Worm (Caenorhabditis elegans) whole organism, midembryonic: ENCODE results near the gene F01G10.5.

Source experiments
- T22C8.4 ChIP-seq: fragments of 200-800 bp; sonication (Bioruptor generic); IDR thresholded peaks from 2 replicates; pipeline ENCODE4 v1.3.6; 2022; ENCODE audit warnings: missing genetic modification characterization, missing compliant biosample characterization
- cog-1 ChIP-seq: sonication (generic microtip); optimal IDR thresholded peaks from 2 replicates; lab custom pipeline; 2016; ENCODE audit warnings: missing genetic modification characterization, missing compliant biosample characterization
- flt-1 ChIP-seq: fragments of 200-800 bp; sonication (Bioruptor generic); IDR thresholded peaks from 2 replicates; pipeline ENCODE4 v1.3.6; 2022; ENCODE audit warnings: missing genetic modification characterization, missing compliant biosample characterization
- klf-2 ChIP-seq: fragments of 200-800 bp; sonication (Bioruptor generic); conservative IDR thresholded peaks from 2 replicates; pipeline ENCODE4 v1.3.6; 2022; ENCODE audit warnings: missing genetic modification reagents, missing genetic modification characterization, missing compliant biosample characterization
- med-1 ChIP-seq: sonication (generic microtip); optimal IDR thresholded peaks from 2 replicates; lab custom pipeline; 2017; ENCODE audit warnings: missing genetic modification characterization, mild to moderate bottlenecking, missing compliant biosample characterization, antibody characterized with exemption, missing genetic modification reagents; ENCODE audit not compliant: insufficient read depth
- ref-1 ChIP-seq: fragments of 200-800 bp; sonication (Bioruptor generic); conservative IDR thresholded peaks from 2 replicates; pipeline ENCODE4 v1.3.6; 2022; ENCODE audit warnings: missing genetic modification reagents, missing genetic modification characterization, missing compliant biosample characterization
- tab-1 ChIP-seq: fragments of 200-800 bp; sonication (Bioruptor generic); IDR thresholded peaks from 2 replicates; pipeline ENCODE4 v1.3.6; 2022; ENCODE audit warnings: missing genetic modification characterization, missing compliant biosample characterization
- ztf-23 ChIP-seq: fragments of 200-800 bp; sonication (Bioruptor generic); IDR thresholded peaks from 2 replicates; pipeline ENCODE4 v1.3.6; 2022; ENCODE audit warnings: missing genetic modification reagents, missing genetic modification characterization, missing compliant biosample characterization
- ztf-29 ChIP-seq: fragments of 200-800 bp; sonication (Bioruptor generic); IDR thresholded peaks from 2 replicates; pipeline ENCODE4 v1.3.6; 2022; ENCODE audit warnings: missing genetic modification reagents, missing genetic modification characterization, missing compliant biosample characterization

Gene F01G10.5

DNA sequence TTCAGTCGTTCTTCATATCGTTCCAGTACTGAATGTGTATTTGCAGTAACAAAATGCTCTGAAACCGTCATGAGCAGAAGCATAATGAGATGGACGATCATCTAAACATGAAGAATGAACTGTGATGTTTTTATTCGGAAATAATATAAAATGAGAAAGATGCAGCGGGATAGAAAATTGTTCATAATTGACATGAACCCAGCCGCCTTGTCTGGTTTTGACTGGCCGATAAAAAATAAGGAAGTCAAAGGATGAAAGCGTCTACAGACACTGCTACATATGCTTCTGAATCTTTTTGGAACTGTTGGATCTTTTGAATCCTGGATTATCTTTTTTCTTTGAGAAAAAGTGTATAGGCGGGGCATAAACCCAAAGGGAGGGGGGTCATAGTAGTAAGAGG lies 28.7 kb upstream of the F01G10.5 start, which contains the start of gene F01G10.9:
F01G10.9 (minus strand) TSS at position 101 of the 400 bp plus-strand sequence.
- TF ChIP-seq flt-1 (GFP tag; lab: Robert Waterston, UW), result no peak
- no peak for TF ChIP-seq ztf-29 (GFP tag; lab: Robert Waterston, UW)
- no peak for TF ChIP-seq ref-1 (GFP tag; lab: Robert Waterston, UW)
- no peak for TF ChIP-seq med-1 (GFP tag; lab: Kevin White, UChicago)
- TF ChIP-seq tab-1, result no peak
- TF ChIP-seq cog-1, result no peak
- TF ChIP-seq T22C8.4 (GFP tag; lab: Robert Waterston, UW), result no peak
- TF ChIP-seq ztf-23 (GFP tag; lab: Robert Waterston, UW), result no peak
- no peak for TF ChIP-seq klf-2 (GFP tag; lab: Robert Waterston, UW)

ce11 chrIV:10252886-10253639 lies 22.2 kb upstream of the F01G10.5 start:
- no peak for TF ChIP-seq ref-1 (GFP tag; lab: Robert Waterston, UW)
- no peak for TF ChIP-seq klf-2 (GFP tag; lab: Robert Waterston, UW)
- TF ChIP-seq med-1 (GFP tag; lab: Kevin White, UChicago), result no peak
- TF ChIP-seq ztf-23 (GFP tag; lab: Robert Waterston, UW), result no peak
- TF ChIP-seq ztf-29 (GFP tag; lab: Robert Waterston, UW), result no peak
- no peak for TF ChIP-seq cog-1
- no peak for TF ChIP-seq flt-1 (GFP tag; lab: Robert Waterston, UW)
- TF ChIP-seq tab-1, result no peak
- no peak for TF ChIP-seq T22C8.4 (GFP tag; lab: Robert Waterston, UW)

- TF ChIP-seq klf-2 (GFP tag; lab: Robert Waterston, UW), result no peak
- TF ChIP-seq cog-1, result peak; percentile 36
These were observed 21.5 kb upstream of the F01G10.5 start for ce11 chrIV:10252350-10252792.

DNA sequence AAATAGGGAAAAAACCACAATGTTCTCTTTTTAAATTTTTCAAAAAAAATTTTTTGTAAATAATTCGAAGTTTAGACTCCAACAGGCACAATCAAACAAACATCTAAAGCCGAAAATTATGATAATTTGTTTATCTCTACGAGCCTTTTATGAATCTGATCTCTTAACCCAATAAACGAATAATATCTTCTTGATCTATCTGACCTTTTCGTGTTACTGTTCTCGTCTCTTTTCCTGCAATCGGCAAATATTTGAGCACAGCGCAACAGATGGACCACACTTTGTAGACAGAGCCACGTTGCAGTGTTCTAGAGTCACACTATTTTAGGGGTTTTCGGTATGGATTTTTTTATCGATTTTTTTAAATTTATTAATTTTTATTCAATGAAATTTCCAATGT lies 20.9 kb upstream of the F01G10.5 start:
- TF ChIP-seq cog-1, result no peak
- TF ChIP-seq med-1 (GFP tag; lab: Kevin White, UChicago), result no peak
- TF ChIP-seq T22C8.4 (GFP tag; lab: Robert Waterston, UW), result peak; percentile 19; the same call in 1 of the 2 replicates

DNA sequence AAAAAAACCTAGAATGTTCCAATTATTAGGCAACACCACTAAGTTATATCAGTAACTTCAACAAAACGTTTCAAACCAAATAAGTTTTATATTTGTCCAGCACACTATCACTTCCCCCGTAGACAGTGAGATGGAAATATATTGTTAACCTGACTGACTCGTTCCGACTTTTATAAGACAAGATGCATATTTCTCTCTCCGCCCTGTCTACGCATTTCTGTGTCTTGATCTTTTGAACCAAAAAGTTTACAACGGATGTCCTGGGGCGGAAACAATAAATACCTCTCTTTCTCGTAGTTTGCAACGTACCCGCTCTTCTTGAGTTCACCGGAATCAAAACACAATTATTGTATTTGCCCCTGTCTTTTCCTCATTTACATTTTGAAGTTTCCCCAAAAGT lies 20.4 kb upstream of the F01G10.5 start:
- no peak for TF ChIP-seq ztf-29 (GFP tag; lab: Robert Waterston, UW)
- no peak for TF ChIP-seq tab-1
- no peak for TF ChIP-seq T22C8.4 (GFP tag; lab: Robert Waterston, UW)
- no peak for TF ChIP-seq med-1 (GFP tag; lab: Kevin White, UChicago)
- TF ChIP-seq klf-2 (GFP tag; lab: Robert Waterston, UW), result no peak
- no peak for TF ChIP-seq flt-1 (GFP tag; lab: Robert Waterston, UW)
- no peak for TF ChIP-seq ref-1 (GFP tag; lab: Robert Waterston, UW)
- TF ChIP-seq cog-1, result no peak
- no peak for TF ChIP-seq ztf-23 (GFP tag; lab: Robert Waterston, UW)

- TF ChIP-seq med-1 (GFP tag; lab: Kevin White, UChicago) (no peak), ztf-29 (GFP tag; lab: Robert Waterston, UW) (no peak), tab-1 (no peak), ztf-23 (GFP tag; lab: Robert Waterston, UW) (no peak), cog-1 (no peak), flt-1 (GFP tag; lab: Robert Waterston, UW) (no peak), klf-2 (GFP tag; lab: Robert Waterston, UW) (no peak), ref-1 (GFP tag; lab: Robert Waterston, UW) (no peak), T22C8.4 (GFP tag; lab: Robert Waterston, UW) (no peak)
These were observed 19.8 kb upstream of the F01G10.5 start, which contains the start of gene daf-14 for ce11 chrIV:10250577-10251075. daf-14 (plus strand) TSS chrIV:10250627.

DNA sequence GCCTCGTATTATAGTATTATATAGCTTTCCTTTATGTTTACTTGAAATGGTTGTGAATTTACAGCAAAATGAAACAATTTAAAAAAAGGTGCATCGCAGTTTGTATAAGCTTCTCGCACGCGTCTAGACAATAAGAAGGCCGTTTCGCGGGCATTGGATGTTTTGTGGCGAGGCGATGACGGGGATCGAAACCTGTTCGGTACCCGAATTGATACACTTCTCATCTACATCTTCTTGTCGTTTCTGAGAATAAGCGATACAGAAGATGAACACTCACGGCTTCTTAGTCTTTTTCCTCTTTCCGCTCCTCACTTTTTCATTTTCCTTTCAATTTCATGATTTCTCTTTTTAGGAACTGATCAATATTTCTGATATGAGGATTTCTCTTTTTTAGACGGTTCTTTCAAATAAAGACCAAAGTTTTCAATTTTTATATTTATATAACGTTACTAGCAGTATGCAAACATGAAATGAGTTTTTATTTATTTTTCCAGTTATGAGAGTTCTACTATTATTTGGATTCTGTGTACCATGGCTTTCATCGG lies 14.9 kb upstream of the F01G10.5 start, which contains the start of gene F01G10.10:
F01G10.10 (plus strand) TSS at position 495 of the 545 bp plus-strand sequence.
- TF ChIP-seq cog-1, result no peak
- no peak for TF ChIP-seq flt-1 (GFP tag; lab: Robert Waterston, UW)
- no peak for TF ChIP-seq med-1 (GFP tag; lab: Kevin White, UChicago)
- TF ChIP-seq ref-1 (GFP tag; lab: Robert Waterston, UW), result no peak
- TF ChIP-seq ztf-29 (GFP tag; lab: Robert Waterston, UW), result no peak
- TF ChIP-seq T22C8.4 (GFP tag; lab: Robert Waterston, UW), result no peak
- no peak for TF ChIP-seq tab-1
- no peak for TF ChIP-seq klf-2 (GFP tag; lab: Robert Waterston, UW)
- TF ChIP-seq ztf-23 (GFP tag; lab: Robert Waterston, UW), result no peak

DNA sequence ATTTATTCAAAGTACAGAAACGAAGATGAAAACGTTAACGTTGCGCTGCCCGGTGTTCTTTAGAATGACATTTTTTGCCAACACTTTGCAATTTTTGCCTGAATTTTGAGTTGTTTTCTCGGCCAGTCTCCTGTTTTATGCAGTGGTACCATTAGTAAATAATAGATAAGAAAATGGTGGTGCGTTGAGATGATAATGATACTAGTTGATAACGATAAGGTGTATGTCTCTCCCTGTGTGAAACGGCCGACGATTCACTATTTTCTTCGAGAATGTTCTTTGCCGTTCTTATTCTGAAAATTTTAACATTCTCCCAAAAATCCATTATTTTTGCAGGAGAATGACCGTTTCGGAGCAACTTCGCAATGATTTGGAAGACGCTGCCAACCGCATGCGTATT lies 12.4 kb upstream of the F01G10.5 start, which contains the start of gene tkt-1:
tkt-1 (plus strand) TSS at position 337 of the 400 bp plus-strand sequence.
- no peak for TF ChIP-seq med-1 (GFP tag; lab: Kevin White, UChicago)
- no peak for TF ChIP-seq tab-1
- TF ChIP-seq flt-1 (GFP tag; lab: Robert Waterston, UW), result no peak
- no peak for TF ChIP-seq klf-2 (GFP tag; lab: Robert Waterston, UW)
- TF ChIP-seq T22C8.4 (GFP tag; lab: Robert Waterston, UW), result no peak
- TF ChIP-seq ztf-29 (GFP tag; lab: Robert Waterston, UW), result no peak
- TF ChIP-seq ztf-23 (GFP tag; lab: Robert Waterston, UW), result no peak
- TF ChIP-seq cog-1, result no peak
- no peak for TF ChIP-seq ref-1 (GFP tag; lab: Robert Waterston, UW)
